Worm (Caenorhabditis elegans): Measurements from ENCODE around the gene Y37E11AL.9.

Y37E11AL.9 gene

DNA sequence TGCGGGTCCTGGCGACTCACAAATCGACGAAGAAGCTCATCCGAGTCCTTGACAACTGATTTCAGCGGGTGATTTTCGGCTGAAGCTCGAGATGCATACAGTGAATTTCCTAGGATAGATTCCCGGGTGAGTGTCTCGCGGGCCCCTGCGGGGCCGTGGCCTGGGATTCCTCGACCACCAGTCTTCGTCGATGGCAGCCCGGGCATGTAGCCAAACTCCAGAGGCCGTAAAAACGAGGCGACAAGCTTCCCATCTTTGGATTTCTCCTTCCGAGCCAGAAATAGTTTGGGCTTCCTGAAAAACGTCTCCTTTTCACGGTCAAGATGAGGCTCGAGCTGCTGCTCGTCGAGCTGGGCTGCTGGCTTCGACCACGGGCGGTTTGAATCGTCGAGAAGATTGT, 12.4 kb downstream of the Y37E11AL.9 start:
- peak; percentile 71 for TF ChIP-seq set-16 (GFP tag; IDR thresholded peaks at IDR 0.05)
- no peak for TF ChIP-seq egl-43 (GFP tag; IDR thresholded peaks at IDR 0.05)

DNA sequence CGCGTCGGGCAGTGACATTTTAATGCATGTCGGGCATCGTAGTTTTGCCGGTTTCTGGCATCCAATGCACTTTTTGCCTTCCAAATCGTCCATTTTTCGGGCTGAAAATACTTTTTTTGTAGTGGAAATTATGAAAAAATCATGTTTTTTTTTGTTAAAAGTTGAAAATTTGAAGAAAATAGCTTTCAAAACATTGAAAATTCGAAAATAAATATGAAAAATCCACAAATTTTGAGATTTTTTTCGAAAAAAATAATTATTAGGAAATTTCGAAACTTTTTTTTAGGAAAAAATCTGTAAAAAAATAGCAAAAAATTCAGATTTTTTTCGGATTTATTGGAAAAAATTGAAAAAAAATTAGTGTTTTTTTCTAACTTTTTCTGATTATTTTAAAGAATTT, 13.7 kb downstream of the Y37E11AL.9 start, which contains the start of gene map-1:
Gene map-1, minus strand, starts transcription at position 101 of the 400 bp plus-strand sequence.
- TF ChIP-seq dmd-8 (GFP tag; IDR thresholded peaks at IDR 0.05) (no peak), dmd-9 (GFP tag; IDR thresholded peaks at IDR 0.05) (no peak), unc-62 (GFP tag; optimal IDR thresholded peaks at IDR 0.05 in 1 of 2) (peak in 1 of 2 experiments; percentile 71), unc-62 (tag; optimal IDR thresholded peaks at IDR 0.05) (no peak), skn-1 (tag; optimal IDR thresholded peaks at IDR 0.05) (no peak)

- 0 out of 2 replicates have a peak, but pooled peaks have one; percentile 46 for TF ChIP-seq D1046.2 (GFP tag; IDR thresholded peaks at IDR 0.05)
- TF ChIP-seq lin-38 (GFP tag; IDR thresholded peaks at IDR 0.05): no peak
- TF ChIP-seq set-16 (GFP tag; IDR thresholded peaks at IDR 0.05): peak; percentile 73
Observed at ce11 chrIV:3686260-3686659, 14.2 kb downstream of the Y37E11AL.9 start.

DNA sequence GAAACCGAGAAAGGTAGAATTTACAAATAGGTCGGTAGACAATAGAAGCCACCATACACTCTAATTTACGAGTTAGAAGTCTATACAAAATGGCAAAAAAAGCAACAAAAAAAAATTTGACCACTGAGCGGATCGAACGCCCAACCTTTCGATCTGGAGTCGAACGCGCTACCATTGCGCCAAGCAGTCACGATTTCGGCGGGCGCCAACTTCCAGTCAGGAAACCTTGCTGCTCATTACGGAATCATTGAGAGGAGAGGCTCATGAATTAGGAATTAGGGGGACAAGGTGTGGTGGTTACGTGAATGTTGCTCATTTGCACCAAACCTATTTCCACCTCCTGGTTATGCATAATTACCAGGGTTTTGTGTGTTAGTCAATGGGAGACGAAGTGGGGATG, 18.7 kb downstream of the Y37E11AL.9 start:
- TF ChIP-seq nhr-28 (tag; optimal IDR thresholded peaks at IDR 0.05): no peak
- TF ChIP-seq dmd-6 (GFP tag; IDR thresholded peaks at IDR 0.05): no peak
- TF ChIP-seq dmd-8 (GFP tag; IDR thresholded peaks at IDR 0.05): no peak
- TF ChIP-seq spr-1 (tag; optimal IDR thresholded peaks at IDR 0.05): no peak
- no peak for TF ChIP-seq F10B5.3 (tag; optimal IDR thresholded peaks at IDR 0.05)
- no peak for TF ChIP-seq zip-2 (tag; optimal IDR thresholded peaks at IDR 0.05)
- TF ChIP-seq ztf-7 (tag; optimal IDR thresholded peaks at IDR 0.05): no peak
- no peak for TF ChIP-seq D1046.2 (GFP tag; IDR thresholded peaks at IDR 0.05)
- TF ChIP-seq lin-39 (tag; optimal IDR thresholded peaks at IDR 0.05): no peak
- TF ChIP-seq T26A8.4 (GFP tag; IDR thresholded peaks at IDR 0.05): no peak
- no peak for TF ChIP-seq nhr-237 (tag; optimal IDR thresholded peaks at IDR 0.05)
- TF ChIP-seq hlh-11 (tag; optimal IDR thresholded peaks at IDR 0.05): no peak
- no peak for TF ChIP-seq madf-9 (GFP tag; conservative IDR thresholded peaks at IDR 0.05)
- TF ChIP-seq lir-3 (tag; optimal IDR thresholded peaks at IDR 0.05): no peak
- no peak for TF ChIP-seq unc-39 (tag; optimal IDR thresholded peaks at IDR 0.05)

- TF ChIP-seq F10B5.3 (tag; optimal IDR thresholded peaks at IDR 0.05): no peak
- TF ChIP-seq rbr-2 (tag; optimal IDR thresholded peaks at IDR 0.05): no peak
- no peak for TF ChIP-seq ceh-32 (tag; optimal IDR thresholded peaks at IDR 0.05; ENCODE audit: poor library complexity)
- no peak for TF ChIP-seq egl-27 (tag; optimal IDR thresholded peaks at IDR 0.05)
- TF ChIP-seq lin-39 (tag; optimal IDR thresholded peaks at IDR 0.05): no peak
- no peak for TF ChIP-seq ceh-62 (tag; optimal IDR thresholded peaks at IDR 0.05)
- no peak for TF ChIP-seq aha-1 (tag)
- TF ChIP-seq nhr-102 (tag; optimal IDR thresholded peaks at IDR 0.05): no peak
- TF ChIP-seq spr-1 (tag; optimal IDR thresholded peaks at IDR 0.05): no peak
- no peak for TF ChIP-seq zfp-2 (tag; optimal IDR thresholded peaks at IDR 0.05)
- TF ChIP-seq zip-11 (GFP tag; IDR thresholded peaks at IDR 0.05): no peak
- TF ChIP-seq pqm-1 (tag; optimal IDR thresholded peaks at IDR 0.05): no peak
- no peak for TF ChIP-seq nhr-48 (tag; optimal IDR thresholded peaks at IDR 0.05)
- no peak for TF ChIP-seq mxl-3 (GFP tag; optimal IDR thresholded peaks at IDR 0.05)
- TF ChIP-seq R02D3.7 (tag; optimal IDR thresholded peaks at IDR 0.05): no peak
- no peak for TF ChIP-seq nhr-41 (GFP tag; IDR thresholded peaks at IDR 0.05)
- TF ChIP-seq nhr-111 (GFP tag; optimal IDR thresholded peaks at IDR 0.05): no peak
- no peak for TF ChIP-seq daf-19 (GFP tag; conservative IDR thresholded peaks at IDR 0.05)
- no peak for TF ChIP-seq dmd-8 (GFP tag; IDR thresholded peaks at IDR 0.05)
- no peak for TF ChIP-seq zag-1 (tag; optimal IDR thresholded peaks at IDR 0.05)
Observed at ce11 chrIV:3668603-3669002, 31.9 kb downstream of the Y37E11AL.9 start, which contains the start of gene fmil-1. Gene fmil-1 (minus strand): TSS chrIV:3668703.
